Fruit fly (Drosophila melanogaster) whole organism: ENCODE measurements around the gene CG13833.

Experiments used
- CG8478 ChIP-seq: fragments of >200 bp; optimal IDR thresholded peaks from 2 replicates; lab custom pipeline; 2018; ENCODE audit warnings: inconsistent platforms
- Dll ChIP-seq: fragments of >200 bp; optimal IDR thresholded peaks from 2 replicates; lab custom pipeline; 2017
- EcR ChIP-seq, 2 experiments: fragments of >200 bp; optimal IDR thresholded peaks; 2 replicates each; lab custom pipeline; 2017; ENCODE audit warnings: missing biosample characterization in 2 of 2, missing genetic modification characterization in 2 of 2, missing genetic modification reagents in 2 of 2
- pan ChIP-seq: fragments of >200 bp; optimal IDR thresholded peaks from 2 replicates; lab custom pipeline; 2017
- psq ChIP-seq: fragments of >200 bp; optimal IDR thresholded peaks from 2 replicates; lab custom pipeline; 2017
- usp ChIP-seq: fragments of >200 bp; optimal IDR thresholded peaks from 2 replicates; lab custom pipeline; 2017; ENCODE audit warnings: missing biosample characterization, missing genetic modification characterization, mixed read lengths

Gene CG13833

dm6 chr3R:23053135-23053730, 17.9 kb upstream of the CG13833 start:
- TF ChIP-seq psq (lab: Kevin White, UChicago) (no peak), EcR (GFP tag; optimal IDR thresholded peaks at IDR 0.05; lab: Kevin White, UChicago) (no peak), CG8478 (lab: Kevin White, UChicago) (no peak), usp (GFP tag; lab: Kevin White, UChicago) (no peak), pan (lab: Kevin White, UChicago) (no peak), Dll (lab: Kevin White, UChicago) (no peak)

- TF ChIP-seq Dll (lab: Kevin White, UChicago): no peak
- TF ChIP-seq psq (lab: Kevin White, UChicago): no peak
- no peak for TF ChIP-seq usp (GFP tag; lab: Kevin White, UChicago)
- TF ChIP-seq EcR (GFP tag; optimal IDR thresholded peaks at IDR 0.05; lab: Kevin White, UChicago): no peak
- no peak for TF ChIP-seq CG8478 (lab: Kevin White, UChicago)
- no peak for TF ChIP-seq pan (lab: Kevin White, UChicago)
Measured at dm6 chr3R:23051639-23052125, 16.3 kb upstream of the CG13833 start, which contains the start of gene Gr94a. Gene Gr94a (plus strand): TSS chr3R:23051689.

- TF ChIP-seq CG8478 (lab: Kevin White, UChicago) (no peak), EcR (GFP tag; optimal IDR thresholded peaks at IDR 0.05; lab: Kevin White, UChicago) (no peak), Dll (lab: Kevin White, UChicago) (no peak), psq (lab: Kevin White, UChicago) (no peak), usp (GFP tag; lab: Kevin White, UChicago) (no peak), pan (lab: Kevin White, UChicago) (no peak)
Measured at dm6 chr3R:23048690-23049118, 13.3 kb upstream of the CG13833 start.

dm6 chr3R:23048089-23048689, 12.8 kb upstream of the CG13833 start, which contains the start of gene CG17121:
Gene CG17121 (minus strand): TSS chr3R:23048214.
- TF ChIP-seq usp (GFP tag; lab: Kevin White, UChicago) (no peak), Dll (lab: Kevin White, UChicago) (no peak)

dm6 chr3R:23046529-23046943, 11.2 kb upstream of the CG13833 start:
- TF ChIP-seq EcR (GFP tag; optimal IDR thresholded peaks at IDR 0.05; lab: Kevin White, UChicago): peak in 1 of 2 experiments; percentile 12
- TF ChIP-seq Dll (lab: Kevin White, UChicago): no peak
- no peak for TF ChIP-seq psq (lab: Kevin White, UChicago)
- TF ChIP-seq CG8478 (lab: Kevin White, UChicago): no peak
- TF ChIP-seq pan (lab: Kevin White, UChicago): no peak
- TF ChIP-seq usp (GFP tag; lab: Kevin White, UChicago): no peak

dm6 chr3R:23043690-23044089, 8.3 kb upstream of the CG13833 start, which contains the start of gene CG13837:
Gene CG13837 (plus strand): TSS chr3R:23043990.
- TF ChIP-seq CG8478 (lab: Kevin White, UChicago) (no peak), psq (lab: Kevin White, UChicago) (no peak)

dm6 chr3R:23042746-23043265, 7.4 kb upstream of the CG13833 start:
- TF ChIP-seq EcR (GFP tag; optimal IDR thresholded peaks at IDR 0.05; lab: Kevin White, UChicago): no peak

- TF ChIP-seq CG8478 (lab: Kevin White, UChicago) (no peak), usp (GFP tag; lab: Kevin White, UChicago) (no peak), psq (lab: Kevin White, UChicago) (no peak), EcR (GFP tag; optimal IDR thresholded peaks at IDR 0.05; lab: Kevin White, UChicago) (no peak), Dll (lab: Kevin White, UChicago) (no peak), pan (lab: Kevin White, UChicago) (no peak)
Measured at dm6 chr3R:23041941-23042340, 6.6 kb upstream of the CG13833 start, which contains the start of gene CG13838. Gene CG13838 (plus strand): TSS chr3R:23042241.

- TF ChIP-seq Dll (lab: Kevin White, UChicago): no peak
- no peak for TF ChIP-seq EcR (GFP tag; optimal IDR thresholded peaks at IDR 0.05; lab: Kevin White, UChicago)
- TF ChIP-seq usp (GFP tag; lab: Kevin White, UChicago): no peak
- no peak for TF ChIP-seq CG8478 (lab: Kevin White, UChicago)
- no peak for TF ChIP-seq pan (lab: Kevin White, UChicago)
- no peak for TF ChIP-seq psq (lab: Kevin White, UChicago)
Measured at dm6 chr3R:23038062-23038461, 2.7 kb upstream of the CG13833 start.

- TF ChIP-seq EcR (GFP tag; optimal IDR thresholded peaks at IDR 0.05; lab: Kevin White, UChicago): no peak
- no peak for TF ChIP-seq psq (lab: Kevin White, UChicago)
- TF ChIP-seq Dll (lab: Kevin White, UChicago): no peak
- no peak for TF ChIP-seq usp (GFP tag; lab: Kevin White, UChicago)
- TF ChIP-seq CG8478 (lab: Kevin White, UChicago): no peak
- TF ChIP-seq pan (lab: Kevin White, UChicago): no peak
Measured at dm6 chr3R:23036321-23036720, 958 bp upstream of the CG13833 start.

dm6 chr3R:23030900-23031299, 4.5 kb downstream of the CG13833 start:
- TF ChIP-seq pan (lab: Kevin White, UChicago) (no peak), Dll (lab: Kevin White, UChicago) (no peak), psq (lab: Kevin White, UChicago) (no peak), usp (GFP tag; lab: Kevin White, UChicago) (no peak), CG8478 (lab: Kevin White, UChicago) (no peak), EcR (GFP tag; optimal IDR thresholded peaks at IDR 0.05; lab: Kevin White, UChicago) (no peak)
